Fruit fly (Drosophila melanogaster) whole organism, prepupa: ENCODE results near the gene Cog2.

ENCODE experiments used
- CG10631 ChIP-seq: fragments of 200-800 bp; sonication (Bioruptor generic); optimal IDR thresholded peaks from 2 replicates; lab custom pipeline; 2016; ENCODE audit warnings: missing biosample characterization, missing genetic modification characterization
- CG11294 ChIP-seq: fragments of 200-800 bp; sonication (Bioruptor generic); IDR thresholded peaks from 2 replicates; pipeline ENCODE4 v1.3.6; 2022; ENCODE audit warnings: missing biosample characterization, missing genetic modification characterization
- CG11762 ChIP-seq: fragments of 200-800 bp; sonication (Bioruptor generic); optimal IDR thresholded peaks from 3 replicates; lab custom pipeline; 2016; ENCODE audit warnings: missing biosample characterization, missing genetic modification characterization; ENCODE audit not compliant: insufficient read depth
- CG11902 ChIP-seq: fragments of 200-800 bp; sonication (Bioruptor generic); optimal IDR thresholded peaks from 3 replicates; lab custom pipeline; 2016; ENCODE audit warnings: missing biosample characterization, missing genetic modification characterization
- CG15336 ChIP-seq: fragments of 200-800 bp; sonication (Bioruptor generic); IDR thresholded peaks from 2 replicates; pipeline ENCODE4 v1.3.6; 2022; ENCODE audit warnings: missing biosample characterization, missing genetic modification characterization
- CG1621 ChIP-seq: fragments of 200-800 bp; sonication (Bioruptor generic); optimal IDR thresholded peaks from 3 replicates; lab custom pipeline; 2018; ENCODE audit warnings: missing biosample characterization, mild to moderate bottlenecking, missing genetic modification characterization
- CG3032 ChIP-seq: fragments of 200-800 bp; optimal IDR thresholded peaks from 2 replicates; lab custom pipeline; 2019; ENCODE audit warnings: missing biosample characterization, mild to moderate bottlenecking, missing genetic modification characterization, moderate library complexity
- CG32006 ChIP-seq: fragments of 200-800 bp; sonication (Bioruptor generic); optimal IDR thresholded peaks from 3 replicates; lab custom pipeline; 2017; ENCODE audit warnings: missing biosample characterization, mild to moderate bottlenecking, missing genetic modification characterization
- CG3919 ChIP-seq: fragments of 200-800 bp; sonication (Bioruptor generic); optimal IDR thresholded peaks from 3 replicates; lab custom pipeline; 2016; ENCODE audit warnings: missing biosample characterization, missing genetic modification characterization
- CG4318 ChIP-seq: fragments of 200-800 bp; sonication (Bioruptor generic); optimal IDR thresholded peaks from 3 replicates; lab custom pipeline; 2017; ENCODE audit warnings: missing biosample characterization, mild to moderate bottlenecking, missing genetic modification characterization
- CG6163 ChIP-seq: fragments of 200-800 bp; sonication (Bioruptor generic); IDR thresholded peaks from 3 replicates; pipeline ENCODE4 v1.3.6; 2022; ENCODE audit warnings: missing biosample characterization, missing genetic modification characterization
- CG6276 ChIP-seq: fragments of 200-800 bp; sonication (Bioruptor generic); optimal IDR thresholded peaks from 2 replicates; lab custom pipeline; 2017; ENCODE audit warnings: missing biosample characterization, mild to moderate bottlenecking, missing genetic modification characterization
- CG6792 ChIP-seq: fragments of 200-800 bp; sonication (Bioruptor generic); optimal IDR thresholded peaks from 3 replicates; lab custom pipeline; 2016; ENCODE audit warnings: missing biosample characterization, missing genetic modification characterization
- CG6808 ChIP-seq: fragments of 200-800 bp; sonication (Bioruptor generic); optimal IDR thresholded peaks from 3 replicates; lab custom pipeline; 2017; ENCODE audit warnings: missing biosample characterization, missing genetic modification characterization, mild to moderate bottlenecking, moderate library complexity, missing genetic modification reagents
- CG6854 ChIP-seq: fragments of 200-800 bp; sonication (Bioruptor generic); optimal IDR thresholded peaks from 2 replicates; lab custom pipeline; 2017; ENCODE audit warnings: missing biosample characterization, mild to moderate bottlenecking, missing genetic modification characterization
- CG7368 ChIP-seq: fragments of 200-800 bp; sonication (Bioruptor generic); optimal IDR thresholded peaks from 3 replicates; lab custom pipeline; 2016; ENCODE audit warnings: missing biosample characterization, missing genetic modification characterization
- CG8119 ChIP-seq: fragments of 200-800 bp; sonication (Bioruptor generic); IDR thresholded peaks from 3 replicates; pipeline ENCODE4 v1.3.6; 2022; ENCODE audit warnings: missing biosample characterization, missing genetic modification characterization
- CG8632 ChIP-seq: fragments of 200-800 bp; sonication (Bioruptor generic); optimal IDR thresholded peaks from 3 replicates; lab custom pipeline; 2016; ENCODE audit warnings: missing biosample characterization, missing genetic modification characterization
- Eip75B ChIP-seq: fragments of 200-800 bp; sonication (Bioruptor generic); optimal IDR thresholded peaks from 3 replicates; lab custom pipeline; 2016; ENCODE audit warnings: missing biosample characterization, missing genetic modification characterization
- Eip78C ChIP-seq: fragments of 200-800 bp; sonication (Bioruptor generic); peaks from one replicate; lab custom pipeline; 2016; ENCODE audit warnings: missing biosample characterization, missing genetic modification characterization
- Eip93F ChIP-seq: fragments of 200-800 bp; sonication (Bioruptor generic); optimal IDR thresholded peaks from 2 replicates; lab custom pipeline; 2016; ENCODE audit warnings: missing biosample characterization, mild to moderate bottlenecking, missing genetic modification characterization
- Ets21C ChIP-seq: fragments of 200-800 bp; sonication (Bioruptor generic); optimal IDR thresholded peaks from 3 replicates; lab custom pipeline; 2016; ENCODE audit warnings: missing biosample characterization, missing genetic modification characterization
- Ets96B ChIP-seq: fragments of 200-800 bp; optimal IDR thresholded peaks from 2 replicates; lab custom pipeline; 2019; ENCODE audit warnings: missing biosample characterization, mild to moderate bottlenecking, missing genetic modification characterization, moderate library complexity
- Gug ChIP-seq: fragments of 200-800 bp; sonication (Bioruptor generic); IDR thresholded peaks from 2 replicates; pipeline ENCODE4 v1.3.6; 2022; ENCODE audit warnings: missing biosample characterization, missing genetic modification characterization
- Hr39 ChIP-seq: fragments of 200-800 bp; sonication (Bioruptor generic); optimal IDR thresholded peaks from 2 replicates; lab custom pipeline; 2016; ENCODE audit warnings: missing biosample characterization, missing genetic modification characterization
- Hr4 ChIP-seq: fragments of 200-800 bp; sonication (Bioruptor generic); optimal IDR thresholded peaks from 3 replicates; lab custom pipeline; 2016; ENCODE audit warnings: missing biosample characterization, missing genetic modification characterization
- Lpt ChIP-seq: fragments of 200-800 bp; sonication (Bioruptor generic); optimal IDR thresholded peaks from 3 replicates; lab custom pipeline; 2016; ENCODE audit warnings: missing biosample characterization, missing genetic modification characterization
- Met ChIP-seq: fragments of 200-800 bp; sonication (Bioruptor generic); optimal IDR thresholded peaks from 3 replicates; lab custom pipeline; 2016; ENCODE audit warnings: missing biosample characterization, missing genetic modification characterization
- OdsH ChIP-seq: fragments of 200-800 bp; sonication (Bioruptor generic); optimal IDR thresholded peaks from 3 replicates; lab custom pipeline; 2016; ENCODE audit warnings: missing biosample characterization, missing genetic modification characterization
- Smox ChIP-seq: fragments of 200-800 bp; sonication (Bioruptor generic); optimal IDR thresholded peaks from 3 replicates; lab custom pipeline; 2016; ENCODE audit warnings: missing biosample characterization, missing genetic modification characterization
- Sox14 ChIP-seq: fragments of 200-800 bp; sonication (Bioruptor generic); optimal IDR thresholded peaks from 3 replicates; lab custom pipeline; 2016; ENCODE audit warnings: missing biosample characterization, missing genetic modification characterization
- Sox15 ChIP-seq: fragments of 200-800 bp; sonication (Bioruptor generic); optimal IDR thresholded peaks from 3 replicates; lab custom pipeline; 2016; ENCODE audit warnings: missing biosample characterization, missing genetic modification characterization
- achi ChIP-seq: fragments of 200-800 bp; sonication (Bioruptor generic); optimal IDR thresholded peaks from 3 replicates; lab custom pipeline; 2016; ENCODE audit warnings: missing biosample characterization, missing genetic modification characterization
- cyc ChIP-seq: fragments of 200-800 bp; sonication (Bioruptor generic); optimal IDR thresholded peaks from 3 replicates; lab custom pipeline; 2016; ENCODE audit warnings: missing biosample characterization, missing genetic modification characterization
- dac ChIP-seq: fragments of 200-800 bp; sonication (Bioruptor generic); optimal IDR thresholded peaks from 2 replicates; lab custom pipeline; 2017; ENCODE audit warnings: missing biosample characterization, mild to moderate bottlenecking, missing genetic modification characterization
- dsx ChIP-seq: fragments of 200-800 bp; optimal IDR thresholded peaks from 3 replicates; lab custom pipeline; 2019; ENCODE audit warnings: missing biosample characterization, mild to moderate bottlenecking, missing genetic modification characterization, moderate library complexity; ENCODE audit not compliant: poor library complexity, severe bottlenecking
- eg ChIP-seq: fragments of 200-800 bp; sonication (Bioruptor generic); IDR thresholded peaks from 3 replicates; pipeline ENCODE4 v1.3.6; 2022; ENCODE audit warnings: missing biosample characterization, missing genetic modification characterization
- esn ChIP-seq: fragments of 200-800 bp; sonication (Bioruptor generic); optimal IDR thresholded peaks from 2 replicates; lab custom pipeline; 2016; ENCODE audit warnings: missing biosample characterization, mild to moderate bottlenecking, missing genetic modification characterization, moderate library complexity
- fd85E ChIP-seq: fragments of 200-800 bp; sonication (Bioruptor generic); optimal IDR thresholded peaks from 3 replicates; lab custom pipeline; 2016; ENCODE audit warnings: missing biosample characterization, missing genetic modification characterization
- fkh ChIP-seq: fragments of 200-800 bp; sonication (Bioruptor generic); optimal IDR thresholded peaks from 3 replicates; lab custom pipeline; 2017; ENCODE audit warnings: missing biosample characterization, mild to moderate bottlenecking, missing genetic modification characterization, moderate library complexity
- lz ChIP-seq: fragments of 200-800 bp; sonication (Bioruptor generic); optimal IDR thresholded peaks from 3 replicates; lab custom pipeline; 2016; ENCODE audit warnings: missing biosample characterization, missing genetic modification characterization
- pdm3 ChIP-seq: fragments of 200-800 bp; sonication (Bioruptor generic); optimal IDR thresholded peaks from 3 replicates; lab custom pipeline; 2016; ENCODE audit warnings: missing biosample characterization, missing genetic modification characterization
- salr ChIP-seq, 2 experiments: fragments of 200-800 bp; sonication (Bioruptor generic); optimal IDR thresholded peaks; 3 replicates each; lab custom pipeline; 2016 to 2018; ENCODE audit warnings: missing biosample characterization in 2 of 2, missing genetic modification characterization in 2 of 2, mild to moderate bottlenecking in 1 of 2
- ss ChIP-seq, 2 experiments: fragments of 200-800 bp; sonication (Bioruptor generic); optimal IDR thresholded peaks; 2 replicates in 1 of 2; 3 replicates in 1 of 2; lab custom pipeline; 2017 to 2018; ENCODE audit warnings: mild to moderate bottlenecking in 2 of 2, missing biosample characterization in 2 of 2, missing genetic modification characterization in 2 of 2, moderate library complexity in 1 of 2
- svp ChIP-seq: fragments of 200-800 bp; sonication (Bioruptor generic); peaks from one replicate; lab custom pipeline; 2016; ENCODE audit warnings: missing biosample characterization, missing genetic modification characterization

The Cog2 gene

DNA sequence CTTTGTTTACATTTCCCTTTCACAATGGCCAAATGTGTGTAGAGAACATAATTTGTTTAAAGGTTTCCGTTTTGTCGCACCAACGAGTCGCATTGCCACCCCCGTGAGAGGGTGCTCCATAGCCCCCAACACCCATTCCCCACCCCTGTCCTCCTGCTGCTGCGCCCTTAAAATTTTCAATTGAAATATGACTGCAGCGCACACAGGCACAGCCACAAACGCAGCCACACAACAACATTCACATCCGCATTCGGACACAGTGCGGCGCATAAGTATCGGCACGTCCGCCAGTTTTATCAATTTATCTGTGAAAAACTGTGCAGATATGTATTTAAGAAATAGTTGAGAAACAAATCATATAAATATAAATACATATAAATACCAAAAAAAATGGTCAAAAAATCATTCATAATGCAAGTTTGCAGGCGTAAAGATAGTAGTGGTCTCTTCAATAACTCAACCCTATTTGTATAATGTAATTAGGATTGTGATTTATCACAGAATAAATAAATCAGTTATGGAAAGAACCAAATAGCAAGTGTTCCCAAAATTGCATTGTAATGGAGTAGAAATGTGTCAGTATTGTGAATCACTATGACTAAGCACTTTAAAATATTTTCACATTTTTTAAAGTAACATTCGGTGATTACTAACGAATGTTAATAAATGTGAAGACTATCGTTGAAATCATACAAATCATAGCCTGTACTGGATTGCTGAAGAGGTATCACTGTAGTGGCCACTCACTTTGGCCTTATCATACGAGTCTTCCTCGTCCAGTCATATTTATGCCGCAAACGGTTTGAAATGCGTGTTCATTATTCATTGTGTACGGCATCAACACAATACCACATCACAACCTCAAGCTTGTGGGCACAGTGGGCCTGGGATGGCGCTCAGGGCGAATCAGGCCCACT is 48.6 kb upstream of the Cog2 start (continued):
- peak; percentile 22 for TF ChIP-seq CG8632 (GFP tag; lab: Kevin White, UChicago)
- TF ChIP-seq CG6163: peak; percentile 58; the same call in 2 of the 3 replicates
- TF ChIP-seq CG11762: peak; percentile 27
- peak; percentile 25 for TF ChIP-seq CG4318 (GFP tag; lab: Kevin White, UChicago)
- no peak for TF ChIP-seq CG3032 (tag; lab: Kevin White, UChicago)
- peak; percentile 42 for TF ChIP-seq pdm3 (GFP tag; lab: Kevin White, UChicago)
- peak; percentile 43 for TF ChIP-seq OdsH
- TF ChIP-seq dac (GFP tag; lab: Kevin White, UChicago): peak; percentile 45
- 0 out of 2 replicates have a peak, but pooled peaks have one; percentile 22 for TF ChIP-seq Gug (GFP tag; lab: Robert Waterston, UW)
- peak; percentile 26 for TF ChIP-seq achi (GFP tag; lab: Kevin White, UChicago)
- peak; percentile 49 for TF ChIP-seq Smox (GFP tag; lab: Kevin White, UChicago)
- TF ChIP-seq CG6854 (GFP tag; lab: Kevin White, UChicago): no peak
- TF ChIP-seq CG7368 (GFP tag; lab: Kevin White, UChicago): peak; percentile 10
- TF ChIP-seq ss (GFP tag; optimal IDR thresholded peaks at IDR 0.05; lab: Kevin White, UChicago): no peak
- no peak for TF ChIP-seq Ets21C
- peak; percentile 25 for TF ChIP-seq Eip93F (GFP tag; lab: Kevin White, UChicago)
- TF ChIP-seq cyc (GFP tag; lab: Kevin White, UChicago): no peak
- TF ChIP-seq, all 60 proteins: peak for 37

DNA sequence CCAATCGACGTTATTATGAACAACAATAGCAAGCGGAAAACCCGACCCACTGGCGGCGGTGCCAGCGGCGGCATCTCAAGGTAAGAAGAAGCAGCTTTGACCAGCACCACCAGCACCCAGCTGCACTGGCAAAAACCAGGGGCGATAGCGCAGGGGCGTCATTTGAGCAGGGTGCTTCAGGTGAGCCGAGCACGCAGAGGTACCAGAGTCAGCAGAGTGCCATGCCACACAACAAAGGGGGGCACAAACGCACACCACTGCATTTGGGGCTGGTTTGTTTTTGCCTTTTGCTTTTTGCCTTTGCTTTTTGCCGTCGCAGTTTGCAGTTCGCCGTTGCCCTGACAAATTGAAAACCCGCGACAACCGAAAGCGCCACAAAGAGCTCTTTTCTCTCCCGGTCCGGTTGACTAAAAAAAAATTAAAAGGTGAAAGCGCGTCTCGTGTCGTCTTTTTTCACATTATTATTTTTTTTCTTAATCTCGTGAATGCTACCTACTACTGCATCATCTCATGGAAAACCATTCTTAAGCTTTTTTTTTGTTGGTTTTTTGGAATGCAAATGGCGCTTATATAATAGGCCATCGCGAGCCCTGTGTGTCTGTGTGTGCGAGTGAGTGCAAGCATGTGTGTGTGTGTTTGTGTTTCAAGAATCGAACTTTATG is 47.8 kb upstream of the Cog2 start:
- TF ChIP-seq Sox15 (no peak), eg (GFP tag; lab: Robert Waterston, UW) (peak; percentile 65; the same call in 2 of the 3 replicates), dsx (no peak), ss (GFP tag; optimal IDR thresholded peaks at IDR 0.05; lab: Kevin White, UChicago) (no peak), CG6276 (GFP tag; lab: Kevin White, UChicago) (no peak), CG6792 (GFP tag; lab: Kevin White, UChicago) (no peak), Eip75B (peak; percentile 26), Lpt (GFP tag; lab: Kevin White, UChicago) (peak; percentile 37), CG4318 (GFP tag; lab: Kevin White, UChicago) (no peak), CG6854 (GFP tag; lab: Kevin White, UChicago) (no peak), CG7368 (GFP tag; lab: Kevin White, UChicago) (peak; percentile 4), CG32006 (GFP tag; lab: Kevin White, UChicago) (peak; percentile 41), Hr39 (no peak), CG1621 (tag; lab: Kevin White, UChicago) (no peak), OdsH (peak; percentile 13), CG8119 (peak; percentile 60; the same call in 2 of the 3 replicates), Eip78C (GFP tag; lab: Kevin White, UChicago) (peak; percentile 41), lz (GFP tag; lab: Kevin White, UChicago) (no peak), svp (GFP tag; lab: Kevin White, UChicago) (peak; percentile 79), CG6808 (GFP tag; lab: Kevin White, UChicago) (no peak), Met (GFP tag; lab: Kevin White, UChicago) (peak; percentile 15), fkh (GFP tag; lab: Kevin White, UChicago) (no peak), CG11294 (peak; percentile 48; the same call in 1 of the 2 replicates), CG11902 (GFP tag; lab: Kevin White, UChicago) (no peak), cyc (GFP tag; lab: Kevin White, UChicago) (peak; percentile 41), Smox (GFP tag; lab: Kevin White, UChicago) (peak; percentile 30), salr (GFP tag; optimal IDR thresholded peaks at IDR 0.05; lab: Kevin White, UChicago) (no peak), CG3032 (tag; lab: Kevin White, UChicago) (no peak), CG10631 (no peak), esn (GFP tag; lab: Kevin White, UChicago) (peak; percentile 14), Ets96B (no peak), CG11762 (peak; percentile 5), fd85E (no peak), dac (GFP tag; lab: Kevin White, UChicago) (peak; percentile 40), Hr4 (GFP tag; lab: Kevin White, UChicago) (peak; percentile 38), CG3919 (GFP tag; lab: Kevin White, UChicago) (peak; percentile 52), CG15336 (GFP tag; lab: Robert Waterston, UW) (peak; percentile 64; the same call in 1 of the 2 replicates), Sox14 (GFP tag; lab: Kevin White, UChicago) (peak; percentile 25)
